Fruit fly (Drosophila melanogaster) whole organism, embryonic: ENCODE measurements around the gene CG34461.

Experiments used
- CG13123 ChIP-seq: fragments of 200-800 bp; sonication (Bioruptor generic); optimal IDR thresholded peaks from 2 replicates; lab custom pipeline; 2016; ENCODE audit warnings: missing biosample characterization, missing genetic modification characterization
- CG13775 ChIP-seq: fragments of 200-800 bp; sonication (Bioruptor generic); optimal IDR thresholded peaks from 3 replicates; lab custom pipeline; 2017; ENCODE audit warnings: missing biosample characterization, mild to moderate bottlenecking, missing genetic modification characterization
- CG2712 ChIP-seq: fragments of 200-800 bp; optimal IDR thresholded peaks from 3 replicates; lab custom pipeline; 2019; ENCODE audit warnings: missing biosample characterization, mild to moderate bottlenecking, missing genetic modification characterization, moderate library complexity
- CG32772 ChIP-seq: fragments of 200-800 bp; sonication (Bioruptor generic); IDR thresholded peaks from 2 replicates; pipeline ENCODE4 v1.3.6; 2022; ENCODE audit warnings: missing biosample characterization, missing genetic modification characterization
- CG8290 ChIP-seq, 3 experiments: fragments of 200-800 bp; sonication (Bioruptor generic); optimal IDR thresholded peaks; 2 replicates each; lab custom pipeline; 2016 to 2019; ENCODE audit warnings: missing biosample characterization in 3 of 3, missing genetic modification characterization in 3 of 3, mild to moderate bottlenecking in 2 of 3, moderate library complexity in 1 of 3
- Nf-YB ChIP-seq: fragments of 200-800 bp; sonication (Bioruptor generic); optimal IDR thresholded peaks from 3 replicates; lab custom pipeline; 2019; ENCODE audit warnings: missing biosample characterization, mild to moderate bottlenecking, missing genetic modification characterization, moderate library complexity
- ase ChIP-seq: fragments of 200-800 bp; sonication (Bioruptor generic); IDR thresholded peaks from 3 replicates; pipeline ENCODE4 v1.3.6; 2022; ENCODE audit warnings: missing biosample characterization, missing genetic modification characterization
- bsh ChIP-seq, 2 experiments: fragments of 200-800 bp; sonication (Bioruptor generic); optimal IDR thresholded peaks; 2 replicates each; lab custom pipeline; 2017 to 2018; ENCODE audit warnings: mild to moderate bottlenecking in 2 of 2, missing biosample characterization in 2 of 2, missing genetic modification characterization in 2 of 2, moderate library complexity in 1 of 2
- insv ChIP-seq, 2 experiments: fragments of 200-800 bp; sonication (Bioruptor generic); optimal IDR thresholded peaks; 3 replicates each; lab custom pipeline; 2016 to 2018; ENCODE audit warnings: missing biosample characterization in 2 of 2, missing genetic modification characterization in 2 of 2
- slp2 ChIP-seq: fragments of 200-800 bp; sonication (Bioruptor generic); optimal IDR thresholded peaks from 2 replicates; lab custom pipeline; 2016; ENCODE audit warnings: missing biosample characterization, missing genetic modification characterization

dm6 chr3L:8315141-8315816 lies 10.4 kb upstream of the CG34461 start, which contains the start of gene Cpsf6:
- TF ChIP-seq insv (GFP tag; optimal IDR thresholded peaks at IDR 0.05; lab: Kevin White, UChicago) (peak in 1 of 2 experiments; percentile 87), slp2 (GFP tag; lab: Kevin White, UChicago) (no peak), bsh (GFP tag; optimal IDR thresholded peaks at IDR 0.05; lab: Kevin White, UChicago) (peak in 1 of 2 experiments; percentile 74), ase (GFP tag; lab: Robert Waterston, UW) (peak; percentile 63; the same call in 2 of the 3 replicates), CG32772 (no peak), CG2712 (peak; percentile 78), CG8290 (GFP tag; optimal IDR thresholded peaks at IDR 0.05; lab: Kevin White, UChicago) (peak; percentile 9), CG8290 (tag; optimal IDR thresholded peaks at IDR 0.05; lab: Kevin White, UChicago) (no peak), Nf-YB (GFP tag; lab: Kevin White, UChicago) (peak; percentile 11), CG13123 (no peak), CG13775 (peak; percentile 43)
